Worm (Caenorhabditis elegans) whole organism, L1 larva: ENCODE measurements around the gene nas-10.

Source experiments
- aly-2 ChIP-seq: fragments of 150-350 bp; optimal IDR thresholded peaks from 2 replicates; lab custom pipeline; 2014; ENCODE audit warnings: missing biosample characterization, missing genetic modification characterization
- ama-1 ChIP-seq: fragments of 150-350 bp; optimal IDR thresholded peaks from 2 replicates; lab custom pipeline; 2014
- dsc-1 ChIP-seq: sonication (generic microtip); optimal IDR thresholded peaks from 2 replicates; lab custom pipeline; 2016; ENCODE audit warnings: mild to moderate bottlenecking, missing genetic modification characterization, missing compliant biosample characterization
- elt-2 ChIP-seq: sonication (generic microtip); optimal IDR thresholded peaks from 2 replicates; lab custom pipeline; 2016; ENCODE audit warnings: missing genetic modification characterization, mild to moderate bottlenecking, inconsistent platforms, missing compliant biosample characterization, missing genetic modification reagents
- lsy-2 ChIP-seq, 2 experiments: fragments of 150-350 bp; optimal IDR thresholded peaks; 2 replicates each; lab custom pipeline; 2014; ENCODE audit warnings: missing biosample characterization in 2 of 2, missing genetic modification characterization in 2 of 2
- nhr-12 ChIP-seq: sonication (generic microtip); optimal IDR thresholded peaks from 2 replicates; lab custom pipeline; 2017; ENCODE audit warnings: missing biosample characterization, missing genetic modification characterization
- skn-1 ChIP-seq: fragments of 150-350 bp; optimal IDR thresholded peaks from 2 replicates; lab custom pipeline; 2014; ENCODE audit warnings: missing biosample characterization, missing genetic modification characterization
- snpc-4 ChIP-seq: fragments of 150-350 bp; optimal IDR thresholded peaks from 2 replicates; lab custom pipeline; 2014; ENCODE audit warnings: missing biosample characterization, missing genetic modification characterization
- sox-4 ChIP-seq: sonication (generic microtip); optimal IDR thresholded peaks from 2 replicates; lab custom pipeline; 2016; ENCODE audit warnings: missing genetic modification characterization, missing compliant biosample characterization
- tbx-2 ChIP-seq: sonication (generic microtip); optimal IDR thresholded peaks from 2 replicates; lab custom pipeline; 2016; ENCODE audit warnings: missing genetic modification characterization, missing compliant biosample characterization
- zip-4 ChIP-seq: fragments of 200-800 bp; sonication (Bioruptor generic); optimal IDR thresholded peaks from 2 replicates; lab custom pipeline; 2018; ENCODE audit warnings: mild to moderate bottlenecking, missing genetic modification characterization, moderate library complexity, missing compliant biosample characterization

ce11 chrX:11010565-11010964, 47.3 kb upstream of the nas-10 start, which contains the start of gene F58A3.4:
- TF ChIP-seq nhr-12 (tag; lab: Kevin White, UChicago) (no peak), snpc-4 (tag; lab: Kevin White, UChicago) (no peak), elt-2 (tag; lab: Kevin White, UChicago) (no peak), skn-1 (no peak), zip-4 (GFP tag; lab: Kevin White, UChicago) (no peak), lsy-2 (tag; optimal IDR thresholded peaks at IDR 0.05; lab: Kevin White, UChicago) (no peak), dsc-1 (no peak), tbx-2 (tag; lab: Kevin White, UChicago) (no peak), aly-2 (tag; lab: Kevin White, UChicago) (no peak), ama-1 (no peak), sox-4 (tag; lab: Kevin White, UChicago) (no peak)
